Worm (Caenorhabditis elegans) whole organism, dauer: ENCODE data around the gene F38E9.1.
"Not testable (repeated sequence)": the region's sequence is repeated elsewhere in the genome, so short reads cannot be mapped to it uniquely, and the experiment has no call there.

Experiments used
- unc-62 ChIP-seq: sonication (generic microtip); optimal IDR thresholded peaks from 2 replicates; lab custom pipeline; 2017; ENCODE audit warnings: missing biosample characterization, missing genetic modification reagents, missing genetic modification characterization

F38E9.1 gene

DNA sequence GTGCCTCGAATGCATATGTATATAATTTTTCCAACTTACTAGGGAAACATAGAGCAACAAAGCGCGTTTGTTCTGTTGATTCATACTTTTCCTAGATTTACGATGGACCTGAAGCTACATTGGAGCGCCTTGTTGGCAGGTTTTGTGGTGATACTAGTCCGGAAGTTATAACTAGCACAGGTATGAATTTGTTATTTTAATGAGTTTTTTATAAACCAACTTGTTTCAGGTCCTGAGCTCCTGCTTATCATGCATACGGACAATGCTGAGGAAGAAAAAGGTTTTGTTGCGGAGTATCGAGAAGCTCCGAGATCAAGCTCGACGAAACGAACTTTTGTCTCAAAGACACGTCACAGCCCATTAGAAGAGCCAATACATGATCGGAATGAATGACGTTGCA lies at the start of gene F38E9.1:
TSS of gene F38E9.1 (plus strand) at position 301 of the 400 bp plus-strand sequence.
- no peak for TF ChIP-seq unc-62

DNA sequence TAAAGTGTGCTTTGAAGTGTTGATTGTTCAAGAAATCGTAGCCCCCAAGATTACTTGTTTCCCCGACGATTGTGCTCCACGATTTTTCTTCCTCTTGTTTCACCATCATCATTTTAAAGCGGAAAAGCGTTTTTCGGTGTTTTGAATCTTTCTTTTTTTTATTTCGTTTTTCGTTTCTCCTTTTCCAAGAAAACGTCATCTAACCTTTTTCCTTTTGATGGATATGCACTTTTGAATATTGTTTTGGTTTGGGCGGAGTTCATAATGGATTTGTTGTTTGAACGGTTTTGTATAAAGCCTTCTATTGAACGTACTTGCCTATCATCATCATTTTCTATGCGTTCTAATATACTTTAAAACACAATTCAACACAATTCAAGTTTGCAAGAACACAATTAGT lies 38.7 kb upstream of the F38E9.1 start, which contains the start of gene F38E9.6:
TSS of gene F38E9.6 (plus strand) at position 301 of the 400 bp plus-strand sequence.
- no peak for TF ChIP-seq unc-62

- TF ChIP-seq unc-62: no peak
These were observed 29.9 kb upstream of the F38E9.1 start for ce11 chrX:16440949-16441348.

DNA sequence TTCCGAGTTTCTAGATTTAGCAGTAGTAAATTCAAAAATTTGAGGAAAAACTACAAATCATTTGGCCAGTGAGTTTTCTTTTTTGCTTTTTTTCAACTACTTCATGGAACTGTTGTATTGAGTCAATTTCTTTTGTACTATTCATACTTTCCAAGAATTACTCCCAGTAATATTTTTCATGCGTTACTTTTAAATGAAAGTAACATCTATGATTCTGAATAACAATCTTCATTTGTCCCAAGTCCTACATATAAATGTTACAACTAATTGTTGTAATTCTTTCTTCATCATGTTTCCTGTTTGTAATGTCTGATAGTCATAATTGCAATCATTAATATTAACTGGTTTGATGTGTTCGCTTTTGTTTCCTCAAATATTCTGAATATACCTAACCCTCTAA lies 27.2 kb upstream of the F38E9.1 start:
- TF ChIP-seq unc-62: no peak

DNA sequence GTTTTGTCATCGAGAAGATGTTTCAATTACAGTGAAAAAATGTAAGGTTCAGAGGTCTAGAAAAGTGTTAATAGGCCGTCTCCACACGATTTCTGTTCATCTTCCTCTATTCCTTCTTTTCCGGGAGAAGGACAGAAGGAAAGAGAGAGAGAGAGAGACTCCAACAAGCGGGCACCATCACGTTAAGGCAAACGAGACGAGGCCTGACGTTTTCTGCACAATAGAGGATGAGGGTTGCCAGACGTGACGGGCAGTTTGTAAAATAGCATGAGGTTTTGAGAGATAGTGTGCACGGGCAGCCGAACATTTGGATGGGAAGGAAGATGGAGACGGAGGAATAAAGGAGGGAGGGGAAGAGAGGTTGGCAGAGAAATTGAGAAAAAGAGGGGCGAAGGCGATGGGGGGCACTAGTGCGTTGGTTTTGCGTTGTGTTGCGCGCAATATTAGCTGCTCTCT lies 25.0 kb upstream of the F38E9.1 start, which contains the start of gene twf-2:
TSS of gene twf-2 (plus strand) at position 405 of the 456 bp plus-strand sequence.
- TF ChIP-seq unc-62: no peak

- TF ChIP-seq unc-62: no peak
These were observed 23.7 kb upstream of the F38E9.1 start for ce11 chrX:16447116-16447515.

DNA sequence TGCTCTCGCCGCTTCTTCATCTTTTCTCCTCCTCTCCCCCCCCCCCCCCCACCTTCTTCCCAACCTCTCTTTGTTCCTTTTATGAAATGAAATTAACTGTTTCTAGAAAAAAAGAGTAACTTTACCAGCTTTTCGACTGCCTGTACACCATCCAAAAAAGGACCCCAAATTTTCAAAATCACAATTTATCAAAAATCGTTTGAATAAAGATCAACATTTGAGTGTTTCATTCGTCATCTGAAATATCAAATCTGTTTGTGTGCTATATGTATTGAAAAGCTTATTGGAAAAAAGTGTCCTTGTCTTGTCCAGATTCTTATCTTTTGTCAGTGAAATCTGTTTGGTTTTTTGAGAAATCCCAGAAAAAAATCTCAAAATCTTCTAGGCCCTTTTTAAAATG lies 19.7 kb upstream of the F38E9.1 start:
- TF ChIP-seq unc-62: no peak

DNA sequence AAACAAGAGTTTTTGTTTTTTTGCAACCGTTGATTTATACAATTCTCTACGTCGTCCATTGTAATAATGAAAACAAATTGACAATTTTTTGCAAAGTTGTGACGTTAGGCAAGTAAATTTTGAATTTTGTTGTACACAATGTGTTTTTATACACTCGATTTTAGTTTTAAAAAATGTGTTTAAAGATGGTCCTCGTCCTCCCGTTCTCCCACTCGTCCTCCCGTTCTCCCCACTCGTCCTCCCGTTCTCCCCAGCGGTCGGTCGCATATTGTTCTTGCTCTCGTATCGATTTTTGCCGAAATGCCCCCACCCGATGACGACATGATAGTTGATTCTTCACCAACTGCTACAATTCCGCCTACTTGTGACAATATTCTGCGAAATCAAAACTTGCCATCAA lies 19.2 kb upstream of the F38E9.1 start, which contains the start of gene F38E9.4:
TSS of gene F38E9.4 (plus strand) at position 301 of the 400 bp plus-strand sequence.
- not testable (repeated sequence) for TF ChIP-seq unc-62

- no peak for TF ChIP-seq unc-62
These were observed 14.2 kb upstream of the F38E9.1 start, which contains the start of gene nas-39 for ce11 chrX:16456659-16457058. nas-39 (plus strand) TSS chrX:16456927.

DNA sequence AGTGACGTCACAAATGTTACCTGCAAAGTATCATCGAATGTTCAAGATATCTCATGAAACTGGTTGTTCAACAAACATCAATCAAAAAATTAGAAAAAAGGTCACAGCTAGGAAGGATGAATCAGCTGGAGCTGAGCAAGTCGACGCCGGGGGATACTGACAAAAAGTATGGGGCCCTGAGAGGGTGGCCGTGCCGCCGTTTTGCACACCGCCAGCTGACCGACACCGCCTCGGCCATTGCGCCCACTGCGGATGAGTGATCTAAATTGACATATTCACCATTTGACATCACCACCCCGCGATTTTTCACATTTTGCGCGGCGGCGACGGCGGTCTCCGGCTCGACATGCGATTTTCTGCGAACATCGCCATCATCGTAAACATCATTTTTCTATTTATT lies 13.7 kb upstream of the F38E9.1 start:
- no peak for TF ChIP-seq unc-62

ce11 chrX:16461319-16461718 lies 9.5 kb upstream of the F38E9.1 start:
- TF ChIP-seq unc-62: no peak

- no peak for TF ChIP-seq unc-62
These were observed 4.7 kb upstream of the F38E9.1 start for ce11 chrX:16466157-16466556.

DNA sequence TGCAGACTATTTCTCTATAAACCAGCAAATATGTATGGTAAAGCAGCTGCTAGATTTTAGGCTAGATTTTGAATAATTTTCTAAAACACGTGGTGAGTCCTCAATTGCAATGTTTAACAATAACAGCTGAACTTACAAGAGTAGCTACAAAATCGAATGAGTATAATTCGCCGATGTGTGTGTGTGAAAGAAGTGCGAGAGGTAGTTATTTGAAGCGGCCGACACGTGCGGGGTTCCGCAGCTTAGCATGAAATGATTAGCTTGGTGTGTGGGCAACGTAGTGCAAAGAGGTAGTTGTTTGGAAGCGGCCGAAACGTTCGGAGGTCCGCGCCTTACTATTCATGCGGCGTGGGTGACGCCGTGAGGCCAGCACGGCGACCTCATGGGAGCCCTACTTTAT lies 2.0 kb upstream of the F38E9.1 start:
- no peak for TF ChIP-seq unc-62

DNA sequence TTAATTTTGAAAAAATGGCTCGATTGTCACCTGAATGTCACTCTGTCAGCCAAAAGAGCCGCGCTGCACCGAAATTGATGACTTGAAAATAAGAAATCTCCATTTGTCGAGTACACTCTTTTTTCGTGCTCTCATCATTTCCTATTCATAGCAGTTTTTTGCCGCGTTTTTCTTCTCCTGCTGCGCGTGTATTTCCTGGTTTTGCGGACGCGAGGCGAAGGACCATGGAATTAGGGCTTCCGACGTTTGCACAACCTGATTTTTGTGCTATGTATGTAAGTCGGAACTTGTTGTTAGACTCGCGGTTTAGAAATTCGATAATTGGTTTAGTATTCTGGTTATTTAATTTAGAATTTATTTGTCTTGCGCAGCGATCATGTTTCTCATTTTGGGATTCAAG lies 9.4 kb downstream of the F38E9.1 start:
- TF ChIP-seq unc-62: no peak

DNA sequence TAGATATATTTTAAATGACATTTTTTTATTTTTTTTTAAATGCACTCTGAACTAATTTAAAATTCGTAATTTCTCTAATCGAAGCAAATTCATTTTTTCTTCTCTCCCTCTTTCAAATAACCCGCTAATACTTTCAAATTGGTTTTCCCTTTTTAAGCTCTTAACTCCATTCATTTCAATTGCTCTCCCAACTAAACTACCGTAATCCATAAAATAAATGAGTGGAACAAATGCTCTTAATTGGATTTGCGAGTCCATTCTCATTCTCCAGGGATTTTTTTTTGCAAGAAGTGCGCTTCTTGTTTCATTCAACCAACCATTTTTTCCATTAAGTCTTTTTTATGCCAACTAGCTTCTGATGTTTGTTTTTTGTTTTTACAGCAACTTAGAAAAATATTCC lies 10.2 kb downstream of the F38E9.1 start:
- no peak for TF ChIP-seq unc-62

ce11 chrX:16482944-16483343 lies 12.1 kb downstream of the F38E9.1 start:
- no peak for TF ChIP-seq unc-62

ce11 chrX:16484043-16484442 lies 13.2 kb downstream of the F38E9.1 start:
- no peak for TF ChIP-seq unc-62

DNA sequence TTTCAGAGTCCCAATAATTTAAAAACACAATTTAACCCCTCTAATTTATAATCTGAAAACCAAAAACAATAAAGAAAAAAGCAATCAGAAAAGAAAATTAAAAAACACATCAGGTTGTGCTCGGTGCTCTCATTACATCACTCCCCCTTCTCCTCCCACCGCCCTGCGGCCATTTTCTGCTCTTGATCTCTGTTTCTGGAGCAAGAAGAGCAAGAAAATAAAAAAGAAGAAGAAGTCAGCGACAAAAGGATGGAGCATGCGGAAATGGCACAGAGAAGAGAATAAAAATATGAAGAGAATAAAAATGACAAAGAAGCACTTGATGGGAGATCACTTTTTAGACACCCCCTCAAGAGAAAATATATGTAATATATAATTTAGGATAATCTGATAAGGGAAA lies 13.8 kb downstream of the F38E9.1 start:
- no peak for TF ChIP-seq unc-62

- TF ChIP-seq unc-62: no peak
These were observed 14.5 kb downstream of the F38E9.1 start for ce11 chrX:16485322-16485721.
